ENCODE assay signal across 3 worm cellular contexts in the genomic region with DNA sequence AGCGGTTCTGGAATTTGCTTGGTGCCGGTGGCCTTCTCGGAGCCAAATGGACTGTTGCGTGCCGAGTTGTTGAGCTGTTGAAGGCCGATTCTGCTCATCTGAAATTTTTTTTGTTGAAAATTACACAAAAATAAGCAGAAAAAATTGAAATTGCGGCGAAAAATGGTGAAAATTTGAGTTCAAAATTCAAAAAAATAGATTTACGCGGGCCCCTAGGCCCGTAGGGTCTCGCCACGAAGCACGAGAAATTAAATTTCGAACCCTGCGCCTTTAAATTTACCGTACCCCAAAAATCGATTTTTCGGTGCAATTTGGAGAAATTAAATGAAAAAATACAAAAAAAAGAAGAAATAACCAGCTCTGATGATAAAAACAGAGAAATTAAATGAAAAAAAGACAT.
TF ChIP-seq lines count a peak whose summit lies in the region.

TSS of gene gmn-1 (minus strand) at position 98 of the 400 bp plus-strand sequence.

TF ChIP-seq in whole organism, L4 larva, 104 proteins besides CTCF, POLR2A, EP300 and RAD21 (continues in another document):
- no peak for TF ChIP-seq sdz-12 (GFP tag; optimal IDR thresholded peaks at IDR 0.05; lab: Kevin White, UChicago)
- TF ChIP-seq aha-1 (tag; lab: Kevin White, UChicago), result peak; percentile 21
- no peak for TF ChIP-seq daf-12 (tag; optimal IDR thresholded peaks at IDR 0.05; lab: Kevin White, UChicago)
- TF ChIP-seq nhr-76 (tag; optimal IDR thresholded peaks at IDR 0.05; lab: Kevin White, UChicago), result no peak
- no peak for TF ChIP-seq zfp-3 (GFP tag; conservative IDR thresholded peaks at IDR 0.05; lab: Robert Waterston, UW)
- TF ChIP-seq unc-130 (GFP tag; optimal IDR thresholded peaks at IDR 0.05; lab: Kevin White, UChicago), result peak; percentile 5
- no peak for TF ChIP-seq pha-4 (GFP tag; IDR thresholded peaks at IDR 0.05; lab: Robert Waterston, UW)
- no peak for TF ChIP-seq pha-4 (tag; optimal IDR thresholded peaks at IDR 0.05; lab: Kevin White, UChicago)
- peak; percentile 84 for TF ChIP-seq lin-38 (GFP tag; IDR thresholded peaks at IDR 0.05; lab: Robert Waterston, UW)
- TF ChIP-seq lin-15B (tag; optimal IDR thresholded peaks at IDR 0.05; lab: Kevin White, UChicago), result no peak
- TF ChIP-seq nhr-6 (tag; optimal IDR thresholded peaks at IDR 0.05; lab: Kevin White, UChicago), result no peak
- no peak for TF ChIP-seq ZK337.2 (GFP tag; IDR thresholded peaks at IDR 0.05; lab: Robert Waterston, UW)
- TF ChIP-seq mes-2 (tag; optimal IDR thresholded peaks at IDR 0.05; lab: Kevin White, UChicago; ENCODE audit: poor library complexity, severe bottlenecking), result peak; percentile 1
- TF ChIP-seq unc-62 (GFP tag; optimal IDR thresholded peaks at IDR 0.05 in 1 of 2; lab: Kevin White, UChicago), result no peak
- no peak for TF ChIP-seq unc-62 (tag; optimal IDR thresholded peaks at IDR 0.05; lab: Kevin White, UChicago)
- TF ChIP-seq lin-29 (GFP tag; IDR thresholded peaks at IDR 0.05; lab: Robert Waterston, UW), result no peak
- no peak for TF ChIP-seq nhr-48 (tag; optimal IDR thresholded peaks at IDR 0.05; lab: Kevin White, UChicago)
- no peak for TF ChIP-seq dmd-9 (GFP tag; IDR thresholded peaks at IDR 0.05; lab: Robert Waterston, UW)
- no peak for TF ChIP-seq madf-9 (GFP tag; conservative IDR thresholded peaks at IDR 0.05; lab: Robert Waterston, UW)
- no peak for TF ChIP-seq zag-1 (tag; optimal IDR thresholded peaks at IDR 0.05; lab: Kevin White, UChicago)
- TF ChIP-seq mdt-29 (GFP tag; IDR thresholded peaks at IDR 0.05; lab: Robert Waterston, UW), result no peak
- no peak for TF ChIP-seq unc-39 (tag; optimal IDR thresholded peaks at IDR 0.05; lab: Kevin White, UChicago)
- 0 out of 2 replicates have a peak, but pooled peaks have one; percentile 42 for TF ChIP-seq snpc-1.2 (GFP tag; IDR thresholded peaks at IDR 0.05; lab: Robert Waterston, UW)
- TF ChIP-seq nhr-237 (tag; optimal IDR thresholded peaks at IDR 0.05; lab: Kevin White, UChicago), result no peak
- no peak for TF ChIP-seq fkh-10 (GFP tag; optimal IDR thresholded peaks at IDR 0.05; lab: Kevin White, UChicago)
- no peak for TF ChIP-seq hlh-30 (tag; optimal IDR thresholded peaks at IDR 0.05; lab: Kevin White, UChicago; ENCODE audit: insufficient read depth)
- TF ChIP-seq ces-1 (GFP tag; optimal IDR thresholded peaks at IDR 0.05; lab: Kevin White, UChicago), result no peak
- no peak for TF ChIP-seq duxl-1 (tag; optimal IDR thresholded peaks at IDR 0.05; lab: Kevin White, UChicago; ENCODE audit: poor library complexity)
- no peak for TF ChIP-seq attf-4 (tag; optimal IDR thresholded peaks at IDR 0.05; lab: Kevin White, UChicago)
- TF ChIP-seq ceh-44 (GFP tag; IDR thresholded peaks at IDR 0.05; lab: Robert Waterston, UW), result no peak

TF ChIP-seq in whole organism, early embryonic, 17 proteins besides CTCF, POLR2A, EP300 and RAD21:
- no peak for TF ChIP-seq hmbx-1 (tag; optimal IDR thresholded peaks at IDR 0.05; lab: Kevin White, UChicago)
- no peak for TF ChIP-seq flt-1 (GFP tag; IDR thresholded peaks at IDR 0.05; lab: Robert Waterston, UW)
- no peak for TF ChIP-seq ama-1 (optimal IDR thresholded peaks at IDR 0.05; lab: Kevin White, UChicago)
- TF ChIP-seq tra-4 (tag; optimal IDR thresholded peaks at IDR 0.05; lab: Kevin White, UChicago), result no peak
- TF ChIP-seq hnd-1 (tag; optimal IDR thresholded peaks at IDR 0.05; lab: Kevin White, UChicago), result no peak
- TF ChIP-seq ceh-36 (tag; optimal IDR thresholded peaks at IDR 0.05; lab: Kevin White, UChicago), result no peak
- no peak for TF ChIP-seq B0310.2 (tag; optimal IDR thresholded peaks at IDR 0.05; lab: Kevin White, UChicago)
- TF ChIP-seq pes-1 (GFP tag; IDR thresholded peaks at IDR 0.05; lab: Robert Waterston, UW), result peak; percentile 13; the same call in 1 of the 2 replicates

TF ChIP-seq in whole organism, young adult, 124 proteins besides CTCF, POLR2A, EP300 and RAD21 (continues in another document):
- TF ChIP-seq T26A5.8 (tag; optimal IDR thresholded peaks at IDR 0.05; lab: Kevin White, UChicago), result no peak
- peak; percentile 42 for TF ChIP-seq tbp1 (GFP tag; optimal IDR thresholded peaks at IDR 0.05; lab: Kevin White, UChicago)
- TF ChIP-seq ets-4 (GFP tag; optimal IDR thresholded peaks at IDR 0.05; lab: Kevin White, UChicago), result no peak
- TF ChIP-seq attf-6 (GFP tag; IDR thresholded peaks at IDR 0.05; lab: Robert Waterston, UW), result no peak
- TF ChIP-seq lin-26 (GFP tag; IDR thresholded peaks at IDR 0.05; lab: Robert Waterston, UW), result no peak
- TF ChIP-seq pbrm-1 (GFP tag; IDR thresholded peaks at IDR 0.05; lab: Robert Waterston, UW), result no peak
- TF ChIP-seq mel-28 (tag; optimal IDR thresholded peaks at IDR 0.05; lab: Kevin White, UChicago; ENCODE audit: borderline replicate concordance), result no peak
- no peak for TF ChIP-seq hrde-1 (tag; optimal IDR thresholded peaks at IDR 0.05; lab: Kevin White, UChicago; ENCODE audit: borderline replicate concordance)
- no peak for TF ChIP-seq rec-8 (tag; optimal IDR thresholded peaks at IDR 0.05; lab: Kevin White, UChicago)
- TF ChIP-seq ceh-100 (GFP tag; IDR thresholded peaks at IDR 0.05; lab: Robert Waterston, UW), result 0 out of 2 replicates have a peak, but pooled peaks have one; percentile 26
- no peak for TF ChIP-seq atf-7 (tag; optimal IDR thresholded peaks at IDR 0.05; lab: Kevin White, UChicago)
- no peak for TF ChIP-seq nhr-179 (tag; optimal IDR thresholded peaks at IDR 0.05; lab: Kevin White, UChicago)
- no peak for TF ChIP-seq zim-3 (tag; optimal IDR thresholded peaks at IDR 0.05; lab: Kevin White, UChicago)
- TF ChIP-seq madf-8 (GFP tag; conservative IDR thresholded peaks at IDR 0.05; lab: Robert Waterston, UW), result peak; percentile 85
- TF ChIP-seq sdz-38 (tag; optimal IDR thresholded peaks at IDR 0.05; lab: Kevin White, UChicago), result no peak
- TF ChIP-seq hlh-12 (tag; optimal IDR thresholded peaks at IDR 0.05; lab: Kevin White, UChicago), result no peak
- TF ChIP-seq dpff-1 (tag; optimal IDR thresholded peaks at IDR 0.05; lab: Kevin White, UChicago), result no peak
- TF ChIP-seq mcd-1 (GFP tag; IDR thresholded peaks at IDR 0.05; lab: Robert Waterston, UW), result peak; percentile 76
- no peak for TF ChIP-seq unc-62 (GFP tag; optimal IDR thresholded peaks at IDR 0.05; lab: Kevin White, UChicago)
- 0 out of 2 replicates have a peak, but pooled peaks have one; percentile 18 for TF ChIP-seq B0019.2 (GFP tag; conservative IDR thresholded peaks at IDR 0.05; lab: Robert Waterston, UW)
- no peak for TF ChIP-seq T07F8.4 (tag; optimal IDR thresholded peaks at IDR 0.05; lab: Kevin White, UChicago)
- TF ChIP-seq F52B5.7 (tag; optimal IDR thresholded peaks at IDR 0.05; lab: Kevin White, UChicago), result no peak
- peak; percentile 87 for TF ChIP-seq ceh-91 (GFP tag; IDR thresholded peaks at IDR 0.05; lab: Robert Waterston, UW)
- peak; percentile 72 for TF ChIP-seq dpl-1 (GFP tag; optimal IDR thresholded peaks at IDR 0.05; lab: Kevin White, UChicago)
- no peak for TF ChIP-seq ccch-3 (GFP tag; optimal IDR thresholded peaks at IDR 0.05; lab: Kevin White, UChicago)
- no peak for TF ChIP-seq zfh-2 (GFP tag; conservative IDR thresholded peaks at IDR 0.05; lab: Robert Waterston, UW)
- no peak for TF ChIP-seq attf-3 (GFP tag; conservative IDR thresholded peaks at IDR 0.05; lab: Robert Waterston, UW)
- TF ChIP-seq rcor-1 (GFP tag; IDR thresholded peaks at IDR 0.05; lab: Robert Waterston, UW), result peak; percentile 67
- no peak for TF ChIP-seq lsy-27 (tag; optimal IDR thresholded peaks at IDR 0.05; lab: Kevin White, UChicago; ENCODE audit: borderline replicate concordance, insufficient read depth)
- TF ChIP-seq K12H6.12 (tag; optimal IDR thresholded peaks at IDR 0.05; lab: Kevin White, UChicago), result no peak
- TF ChIP-seq efl-1 (GFP tag; optimal IDR thresholded peaks at IDR 0.05; lab: Kevin White, UChicago), result peak; percentile 91
- peak; percentile 83 for TF ChIP-seq ztf-28 (GFP tag; IDR thresholded peaks at IDR 0.05; lab: Robert Waterston, UW)
- no peak for TF ChIP-seq F37B4.10 (GFP tag; IDR thresholded peaks at IDR 0.05; lab: Robert Waterston, UW)
- TF ChIP-seq Y95B8A.8 (GFP tag; IDR thresholded peaks at IDR 0.05; lab: Robert Waterston, UW), result peak; percentile 57; the same call in 1 of the 2 replicates
- TF ChIP-seq hlh-26 (GFP tag; conservative IDR thresholded peaks at IDR 0.05; lab: Robert Waterston, UW), result no peak
- TF ChIP-seq nfyb-1 (GFP tag; IDR thresholded peaks at IDR 0.05; lab: Robert Waterston, UW), result no peak
- TF ChIP-seq tlf-1 (GFP tag; optimal IDR thresholded peaks at IDR 0.05; lab: Kevin White, UChicago), result peak; percentile 31
- TF ChIP-seq B0336.3 (GFP tag; IDR thresholded peaks at IDR 0.05; lab: Robert Waterston, UW), result no peak
- no peak for TF ChIP-seq B0035.1 (tag; optimal IDR thresholded peaks at IDR 0.05; lab: Kevin White, UChicago)
- TF ChIP-seq dox-1 (GFP tag; IDR thresholded peaks at IDR 0.05; lab: Robert Waterston, UW), result peak; percentile 73
- no peak for TF ChIP-seq mxl-1 (tag; optimal IDR thresholded peaks at IDR 0.05; lab: Kevin White, UChicago)
- peak; percentile 53 for TF ChIP-seq snpc-3.4 (tag; optimal IDR thresholded peaks at IDR 0.05; lab: Kevin White, UChicago)
- TF ChIP-seq ceh-58 (GFP tag; IDR thresholded peaks at IDR 0.05; lab: Robert Waterston, UW), result no peak
- TF ChIP-seq ztf-6 (GFP tag; IDR thresholded peaks at IDR 0.05; lab: Robert Waterston, UW), result no peak
- TF ChIP-seq cebp-1 (GFP tag; IDR thresholded peaks at IDR 0.05; lab: Robert Waterston, UW), result no peak
- TF ChIP-seq cebp-1 (tag; optimal IDR thresholded peaks at IDR 0.05; lab: Kevin White, UChicago), result no peak
- TF ChIP-seq akir-1 (GFP tag; optimal IDR thresholded peaks at IDR 0.05; lab: Kevin White, UChicago), result no peak
- peak; percentile 3 for TF ChIP-seq chd-7 (tag; optimal IDR thresholded peaks at IDR 0.05; lab: Kevin White, UChicago)
- peak; percentile 63 for TF ChIP-seq snpc-1.1 (tag; optimal IDR thresholded peaks at IDR 0.05; lab: Kevin White, UChicago; ENCODE audit: insufficient read depth)
- no peak for TF ChIP-seq ceh-27 (GFP tag; optimal IDR thresholded peaks at IDR 0.05; lab: Kevin White, UChicago)
- TF ChIP-seq ztf-26 (tag; optimal IDR thresholded peaks at IDR 0.05; lab: Kevin White, UChicago), result no peak
- peak; percentile 94 for TF ChIP-seq madf-6 (GFP tag; IDR thresholded peaks at IDR 0.05; lab: Robert Waterston, UW)
- no peak for TF ChIP-seq fkh-3 (tag; optimal IDR thresholded peaks at IDR 0.05; lab: Kevin White, UChicago)
- TF ChIP-seq ZK185.1 (tag; optimal IDR thresholded peaks at IDR 0.05; lab: Kevin White, UChicago; ENCODE audit: poor library complexity, severe bottlenecking), result no peak
- no peak for TF ChIP-seq him-1 (tag; optimal IDR thresholded peaks at IDR 0.05; lab: Kevin White, UChicago)
- peak; percentile 39 for TF ChIP-seq hmg-1.2 (GFP tag; IDR thresholded peaks at IDR 0.05; lab: Robert Waterston, UW)

Comparison
In these comparisons a context has a peak if more than half of its experiments do, and no peak if none do; other contexts are left out.
1. Of the 7 proteins assayed by ChIP-seq in both whole organism, young adult and whole organism, L4 larva: peak only in whole organism, young adult: dpl-1; only in whole organism, L4 larva: F49E8.2 and unc-130; in both: none; in neither: 3; mixed calls (peak in some experiments, not most) for 1.